Worm (Caenorhabditis elegans): ENCODE data around the gene pfn-2.

The pfn-2 gene

ce11 chrX:5336498-5336897 lies 17.4 kb downstream of the pfn-2 start (continued):
- TF ChIP-seq lsy-2 (tag; optimal IDR thresholded peaks at IDR 0.05) (peak; percentile 44 to 61), ceh-63 (GFP tag; optimal IDR thresholded peaks at IDR 0.05) (no peak), ceh-90 (tag; optimal IDR thresholded peaks at IDR 0.05) (no peak), unc-62 (GFP tag; optimal IDR thresholded peaks at IDR 0.05) (no peak), lin-13 (GFP tag; optimal IDR thresholded peaks at IDR 0.05) (no peak), skn-1 (tag; optimal IDR thresholded peaks at IDR 0.05) (peak; percentile 29), lin-35 (GFP tag; optimal IDR thresholded peaks at IDR 0.05) (peak; percentile 25 to 58), blmp-1 (tag; optimal IDR thresholded peaks at IDR 0.05) (peak; percentile 63)

DNA sequence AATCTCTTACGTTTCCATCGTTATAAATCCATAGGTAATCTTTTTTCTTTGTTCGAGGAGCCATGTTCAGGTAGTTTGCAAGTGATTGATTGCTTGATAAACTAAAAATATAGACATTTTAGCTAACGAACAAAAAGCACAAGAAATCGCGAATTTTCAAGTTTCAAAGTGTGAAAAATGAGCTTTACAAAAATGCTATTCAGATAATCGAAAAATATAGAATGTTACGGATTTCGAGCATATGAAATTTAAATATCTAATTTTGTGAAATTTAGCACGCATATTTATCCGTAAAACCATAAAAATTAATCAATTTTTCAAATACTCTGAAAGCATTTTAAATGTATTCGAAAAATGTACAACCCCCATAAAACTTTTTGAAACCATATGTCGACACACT lies 18.5 kb downstream of the pfn-2 start, which contains the start of gene C26B9.6:
C26B9.6 (minus strand) TSS at position 101 of the 400 bp plus-strand sequence.
- TF ChIP-seq mdl-1 (tag; optimal IDR thresholded peaks at IDR 0.05) = no peak
- TF ChIP-seq mep-1 (tag; optimal IDR thresholded peaks at IDR 0.05) = no peak
- TF ChIP-seq vab-15 (tag; optimal IDR thresholded peaks at IDR 0.05) = no peak
- no peak for TF ChIP-seq unc-130 (tag; optimal IDR thresholded peaks at IDR 0.05)
- no peak for TF ChIP-seq C04F5.9 (tag; optimal IDR thresholded peaks at IDR 0.05)
- TF ChIP-seq pqm-1 (tag; optimal IDR thresholded peaks at IDR 0.05) = no peak
- no peak for TF ChIP-seq nhr-71 (tag; optimal IDR thresholded peaks at IDR 0.05)
- TF ChIP-seq zip-4 (GFP tag; optimal IDR thresholded peaks at IDR 0.05) = no peak
- no peak for TF ChIP-seq tlp-1 (tag; optimal IDR thresholded peaks at IDR 0.05)
- no peak for TF ChIP-seq efl-1 (optimal IDR thresholded peaks at IDR 0.05)
- no peak for TF ChIP-seq efl-1 (GFP tag; optimal IDR thresholded peaks at IDR 0.05 in 1 of 2)
- TF ChIP-seq hpl-2 (GFP tag; optimal IDR thresholded peaks at IDR 0.05) = no peak
- TF ChIP-seq dsc-1 (tag; optimal IDR thresholded peaks at IDR 0.05) = no peak
- TF ChIP-seq sptf-1 (tag; optimal IDR thresholded peaks at IDR 0.05) = no peak
- no peak for TF ChIP-seq swsn-7 (tag; optimal IDR thresholded peaks at IDR 0.05)
- TF ChIP-seq ceh-8 (GFP tag; optimal IDR thresholded peaks at IDR 0.05) = no peak
- no peak for TF ChIP-seq nhr-237 (tag; optimal IDR thresholded peaks at IDR 0.05)
- no peak for TF ChIP-seq nhr-47 (tag; optimal IDR thresholded peaks at IDR 0.05)
- TF ChIP-seq egl-27 (tag; optimal IDR thresholded peaks at IDR 0.05) = no peak

DNA sequence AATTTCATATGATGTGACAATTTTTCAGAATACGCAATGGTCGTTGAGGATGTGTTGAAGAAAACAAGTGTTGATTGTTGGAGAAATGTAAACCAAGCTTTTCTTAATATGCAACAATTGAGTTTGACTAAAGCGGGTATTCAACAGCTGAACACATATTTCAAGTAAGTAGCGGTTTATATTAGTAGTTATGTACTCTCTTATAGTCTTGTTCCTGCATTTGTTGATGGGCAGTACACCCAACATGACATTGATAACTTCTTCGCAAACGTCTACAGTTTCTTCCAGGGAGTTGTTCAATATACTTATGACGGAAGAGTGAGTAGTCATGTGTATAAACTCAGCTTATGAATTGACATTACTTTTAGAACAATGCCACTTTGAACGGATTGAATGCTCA lies 23.1 kb downstream of the pfn-2 start:
- TF ChIP-seq egl-13 (tag; optimal IDR thresholded peaks at IDR 0.05) (no peak), efl-1 (optimal IDR thresholded peaks at IDR 0.05) (no peak), efl-1 (GFP tag; optimal IDR thresholded peaks at IDR 0.05 in 1 of 2) (peak in 1 of 2 experiments; percentile 52), nhr-20 (tag; optimal IDR thresholded peaks at IDR 0.05) (no peak)

DNA sequence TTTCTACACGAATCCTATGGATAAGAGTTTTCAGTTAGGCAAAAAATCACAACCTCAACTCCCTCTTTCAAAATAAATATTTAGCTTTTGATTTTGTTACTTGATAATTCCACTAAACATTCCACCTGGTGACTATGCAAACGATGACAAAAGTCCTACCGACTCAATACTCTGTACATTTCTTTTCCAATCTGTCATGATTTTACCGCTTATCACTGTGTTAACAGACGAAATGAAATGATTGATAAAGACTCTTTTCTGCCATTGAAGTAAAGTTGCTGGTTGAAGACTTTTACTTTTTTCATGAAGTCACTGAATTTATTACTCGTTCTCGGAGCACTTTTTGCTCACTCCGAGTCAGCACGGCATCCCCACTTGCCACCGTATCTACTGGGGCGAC lies 24.6 kb downstream of the pfn-2 start, which contains the start of gene C26B9.5:
C26B9.5 (plus strand) TSS at position 244 of the 400 bp plus-strand sequence.
- TF ChIP-seq lin-39 (tag; optimal IDR thresholded peaks at IDR 0.05) (no peak), nhr-20 (tag; optimal IDR thresholded peaks at IDR 0.05) (no peak), elt-2 (tag; optimal IDR thresholded peaks at IDR 0.05) (peak; percentile 37), nhr-85 (tag) (no peak)

DNA sequence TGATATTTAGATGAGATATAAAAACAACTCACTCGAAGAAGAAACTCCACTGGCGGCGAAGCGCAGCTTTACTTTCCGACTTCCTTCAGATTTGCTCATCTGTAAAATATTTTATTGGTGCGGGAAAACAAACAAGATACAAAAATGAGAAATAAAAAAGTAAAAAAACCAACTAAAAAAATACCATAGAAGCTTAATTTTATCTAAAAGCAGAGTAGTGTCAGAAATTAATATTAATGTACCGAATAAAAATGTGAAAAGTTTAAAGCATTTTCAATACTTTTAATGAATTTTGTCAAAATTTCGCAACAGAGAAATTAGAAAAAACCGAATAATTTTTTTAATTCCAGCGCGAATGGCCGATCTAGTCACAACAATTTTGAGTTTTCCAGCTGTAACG lies 30.6 kb downstream of the pfn-2 start, which contains the start of gene sto-2:
sto-2 (minus strand) TSS at position 101 of the 400 bp plus-strand sequence.
- no peak for TF ChIP-seq elt-2 (tag; optimal IDR thresholded peaks at IDR 0.05)
- TF ChIP-seq sptf-1 (tag; optimal IDR thresholded peaks at IDR 0.05) = no peak
- no peak for TF ChIP-seq jun-1 (tag; optimal IDR thresholded peaks at IDR 0.05)
- TF ChIP-seq efl-1 (optimal IDR thresholded peaks at IDR 0.05) = no peak
- TF ChIP-seq efl-1 (GFP tag; optimal IDR thresholded peaks at IDR 0.05 in 1 of 2) = no peak
- TF ChIP-seq efl-3 (GFP tag; optimal IDR thresholded peaks at IDR 0.05) = no peak
- no peak for TF ChIP-seq snu-23 (GFP tag; optimal IDR thresholded peaks at IDR 0.05)
- no peak for TF ChIP-seq mab-9 (GFP tag; IDR thresholded peaks at IDR 0.05)
- TF ChIP-seq zag-1 (tag; optimal IDR thresholded peaks at IDR 0.05) = no peak
- no peak for TF ChIP-seq xbp-1 (tag; optimal IDR thresholded peaks at IDR 0.05)
- TF ChIP-seq C04F5.9 (tag; optimal IDR thresholded peaks at IDR 0.05) = no peak
